Worm (Caenorhabditis elegans) whole organism, young adult: ENCODE results near the gene Y39A1A.17.
A peak's percentile ranks its signal among the peaks of the same experiment; 100 is the strongest.

ENCODE experiments used
- B0261.1 ChIP-seq: sonication (generic microtip); optimal IDR thresholded peaks from 2 replicates; lab custom pipeline; 2016; ENCODE audit warnings: mild to moderate bottlenecking, missing genetic modification characterization, moderate library complexity, missing compliant biosample characterization
- C17E4.6 ChIP-seq: fragments of 200-800 bp; sonication (Bioruptor generic); IDR thresholded peaks from 2 replicates; pipeline ENCODE4 v1.3.6; 2022; ENCODE audit warnings: missing genetic modification reagents, missing genetic modification characterization, missing compliant biosample characterization
- F22D6.2 ChIP-seq: sonication (generic microtip); optimal IDR thresholded peaks from 2 replicates; lab custom pipeline; 2016; ENCODE audit warnings: mild to moderate bottlenecking, missing genetic modification characterization, missing compliant biosample characterization
- F37B4.10 ChIP-seq: fragments of 200-800 bp; sonication (Bioruptor generic); IDR thresholded peaks from 2 replicates; pipeline ENCODE4 v1.3.6; 2022; ENCODE audit warnings: missing genetic modification characterization, missing compliant biosample characterization
- F39B2.1 ChIP-seq: fragments of 200-800 bp; sonication (Bioruptor generic); IDR thresholded peaks from 2 replicates; pipeline ENCODE4 v1.3.6; 2022; ENCODE audit warnings: missing genetic modification reagents, missing genetic modification characterization, missing compliant biosample characterization
- F49E8.2 ChIP-seq: sonication (generic microtip); optimal IDR thresholded peaks from 3 replicates; lab custom pipeline; 2017; ENCODE audit warnings: missing genetic modification characterization, mild to moderate bottlenecking, missing compliant biosample characterization, antibody characterized with exemption, moderate library complexity; ENCODE audit not compliant: insufficient read depth
- F52B5.7 ChIP-seq: sonication (generic microtip); optimal IDR thresholded peaks from 2 replicates; lab custom pipeline; 2016; ENCODE audit warnings: mild to moderate bottlenecking, missing genetic modification characterization, missing compliant biosample characterization
- T07F8.4 ChIP-seq: sonication (generic microtip); optimal IDR thresholded peaks from 2 replicates; lab custom pipeline; 2016; ENCODE audit warnings: mild to moderate bottlenecking, missing genetic modification characterization, moderate library complexity, missing compliant biosample characterization
- Y67H2A.10 ChIP-seq: fragments of 200-800 bp; sonication (Bioruptor generic); conservative IDR thresholded peaks from 2 replicates; pipeline ENCODE4 v1.3.6; 2022; ENCODE audit warnings: missing genetic modification reagents, missing genetic modification characterization, missing compliant biosample characterization
- Y79H2A.3 ChIP-seq: fragments of 200-800 bp; sonication (Bioruptor generic); conservative IDR thresholded peaks from 2 replicates; pipeline ENCODE4 v1.3.6; 2022; ENCODE audit warnings: missing genetic modification reagents, missing genetic modification characterization, missing compliant biosample characterization
- Y95B8A.8 ChIP-seq: fragments of 200-800 bp; sonication (Bioruptor generic); IDR thresholded peaks from 2 replicates; pipeline ENCODE4 v1.3.6; 2022; ENCODE audit warnings: missing genetic modification reagents, missing genetic modification characterization, missing compliant biosample characterization
- akir-1 ChIP-seq: fragments of 200-800 bp; sonication (Bioruptor generic); optimal IDR thresholded peaks from 2 replicates; lab custom pipeline; 2018; ENCODE audit warnings: mild to moderate bottlenecking, missing genetic modification characterization, moderate library complexity, missing compliant biosample characterization
- attf-3 ChIP-seq: fragments of 200-800 bp; sonication (Bioruptor generic); conservative IDR thresholded peaks from 2 replicates; pipeline ENCODE4 v1.3.6; 2022; ENCODE audit warnings: missing genetic modification reagents, missing genetic modification characterization, missing compliant biosample characterization
- ccch-3 ChIP-seq: fragments of 200-800 bp; sonication (Bioruptor generic); optimal IDR thresholded peaks from 2 replicates; lab custom pipeline; 2018; ENCODE audit warnings: mild to moderate bottlenecking, missing genetic modification characterization, missing compliant biosample characterization
- cebp-1 ChIP-seq, 2 experiments: fragments of 200-800 bp in 1 of 2; sonication (Bioruptor generic) in 1 of 2; sonication (generic microtip) in 1 of 2; IDR thresholded peaks in 1 of 2; optimal IDR thresholded peaks in 1 of 2; 2 replicates each; pipeline versions ENCODE4 v1.3.6 to Lab custom; 2017 to 2022; ENCODE audit warnings: missing compliant biosample characterization in 2 of 2, missing genetic modification characterization in 2 of 2, mild to moderate bottlenecking in 1 of 2, missing genetic modification reagents in 1 of 2, moderate library complexity in 1 of 2
- ceh-58 ChIP-seq: fragments of 200-800 bp; sonication (Bioruptor generic); IDR thresholded peaks from 2 replicates; pipeline ENCODE4 v1.3.6; 2022; ENCODE audit warnings: missing genetic modification characterization, missing compliant biosample characterization
- ceh-91 ChIP-seq: fragments of 200-800 bp; sonication (Bioruptor generic); IDR thresholded peaks from 2 replicates; pipeline ENCODE4 v1.3.6; 2022; ENCODE audit warnings: missing genetic modification reagents, missing genetic modification characterization, missing compliant biosample characterization
- die-1 ChIP-seq: sonication (generic microtip); optimal IDR thresholded peaks from 2 replicates; lab custom pipeline; 2016; ENCODE audit warnings: missing genotype, mild to moderate bottlenecking, missing genetic modification characterization, missing compliant biosample characterization
- dpl-1 ChIP-seq: fragments of 150-350 bp; optimal IDR thresholded peaks from 2 replicates; lab custom pipeline; 2014; ENCODE audit warnings: missing biosample characterization, missing genetic modification reagents, missing genetic modification characterization
- fkh-3 ChIP-seq: sonication (generic microtip); optimal IDR thresholded peaks from 2 replicates; lab custom pipeline; 2016; ENCODE audit warnings: mild to moderate bottlenecking, missing genetic modification characterization, missing compliant biosample characterization
- hsf-1 ChIP-seq: fragments of 200-800 bp; sonication (Bioruptor generic); IDR thresholded peaks from 2 replicates; pipeline ENCODE4 v1.3.6; 2022; ENCODE audit warnings: missing genetic modification reagents, missing genetic modification characterization, missing compliant biosample characterization
- let-526 ChIP-seq: fragments of 200-800 bp; sonication (Bioruptor generic); IDR thresholded peaks from 2 replicates; pipeline ENCODE4 v1.3.6; 2022; ENCODE audit warnings: missing genetic modification reagents, missing genetic modification characterization, missing compliant biosample characterization
- lin-35 ChIP-seq, 3 experiments: fragments of 150-350 bp in 2 of 3; sonication (generic microtip) in 1 of 3; optimal IDR thresholded peaks; 2 replicates each; lab custom pipeline; 2014 to 2018; ENCODE audit warnings: missing biosample characterization in 3 of 3, missing genetic modification characterization in 3 of 3, missing genetic modification reagents in 3 of 3
- lin-40 ChIP-seq: sonication (generic microtip); optimal IDR thresholded peaks from 2 replicates; lab custom pipeline; 2016; ENCODE audit warnings: missing genetic modification characterization, mild to moderate bottlenecking, missing compliant biosample characterization, missing genotype, missing genetic modification reagents
- lir-1 ChIP-seq: fragments of 200-800 bp; sonication (Bioruptor generic); conservative IDR thresholded peaks from 2 replicates; pipeline ENCODE4 v1.3.6; 2022; ENCODE audit warnings: missing genetic modification reagents, missing genetic modification characterization, missing compliant biosample characterization
- lsl-1 ChIP-seq: fragments of 200-800 bp; sonication (Bioruptor generic); optimal IDR thresholded peaks from 2 replicates; lab custom pipeline; 2018; ENCODE audit warnings: mild to moderate bottlenecking, missing genetic modification characterization, moderate library complexity, missing compliant biosample characterization
- madf-3 ChIP-seq: fragments of 200-800 bp; sonication (Bioruptor generic); IDR thresholded peaks from 2 replicates; pipeline ENCODE4 v1.3.6; 2022; ENCODE audit warnings: missing genetic modification reagents, missing genetic modification characterization, missing compliant biosample characterization
- madf-8 ChIP-seq: fragments of 200-800 bp; sonication (Bioruptor generic); conservative IDR thresholded peaks from 2 replicates; pipeline ENCODE4 v1.3.6; 2022; ENCODE audit warnings: missing genetic modification reagents, missing genetic modification characterization, missing compliant biosample characterization
- mcd-1 ChIP-seq: fragments of 200-800 bp; sonication (Bioruptor generic); IDR thresholded peaks from 2 replicates; pipeline ENCODE4 v1.3.6; 2022; ENCODE audit warnings: missing genetic modification reagents, missing genetic modification characterization, missing compliant biosample characterization
- mes-4 ChIP-seq: sonication (generic microtip); optimal IDR thresholded peaks from 2 replicates; lab custom pipeline; 2016; ENCODE audit warnings: missing genotype, missing genetic modification characterization, missing compliant biosample characterization
- mxl-1 ChIP-seq: sonication (generic microtip); optimal IDR thresholded peaks from 2 replicates; lab custom pipeline; 2016; ENCODE audit warnings: missing genetic modification characterization, missing compliant biosample characterization
- nfya-1 ChIP-seq: sonication (generic microtip); optimal IDR thresholded peaks from 2 replicates; lab custom pipeline; 2017; ENCODE audit warnings: antibody characterized with exemption, missing compliant biosample characterization, missing genetic modification characterization, borderline replicate concordance; ENCODE audit not compliant: insufficient read depth
- nhr-179 ChIP-seq: sonication (generic microtip); optimal IDR thresholded peaks from 2 replicates; lab custom pipeline; 2016; ENCODE audit warnings: mild to moderate bottlenecking, missing genetic modification characterization, missing compliant biosample characterization
- nhr-90 ChIP-seq: sonication (generic microtip); optimal IDR thresholded peaks from 2 replicates; lab custom pipeline; 2016; ENCODE audit warnings: missing genotype, mild to moderate bottlenecking, missing genetic modification characterization, missing compliant biosample characterization
- pbrm-1 ChIP-seq: fragments of 200-800 bp; sonication (Bioruptor generic); IDR thresholded peaks from 2 replicates; pipeline ENCODE4 v1.3.6; 2022; ENCODE audit warnings: missing genetic modification reagents, missing genetic modification characterization, missing compliant biosample characterization
- sdz-38 ChIP-seq: sonication (generic microtip); optimal IDR thresholded peaks from 2 replicates; lab custom pipeline; 2016; ENCODE audit warnings: missing genotype, missing genetic modification characterization, missing compliant biosample characterization
- sea-2 ChIP-seq: fragments of 200-800 bp; sonication (Bioruptor generic); IDR thresholded peaks from 2 replicates; pipeline ENCODE4 v1.3.6; 2022; ENCODE audit warnings: missing genetic modification characterization, missing compliant biosample characterization
- snpc-1.3 ChIP-seq: sonication (generic microtip); optimal IDR thresholded peaks from 2 replicates; lab custom pipeline; 2017; ENCODE audit warnings: missing genetic modification characterization, mild to moderate bottlenecking, missing compliant biosample characterization, antibody characterized with exemption, moderate library complexity, missing genotype, missing genetic modification reagents; ENCODE audit not compliant: insufficient read depth
- tbp1 ChIP-seq: fragments of 200-800 bp; sonication (Bioruptor generic); optimal IDR thresholded peaks from 2 replicates; lab custom pipeline; 2018; ENCODE audit warnings: mild to moderate bottlenecking, missing genetic modification characterization, missing compliant biosample characterization
- tbx-9 ChIP-seq: sonication (generic microtip); optimal IDR thresholded peaks from 2 replicates; lab custom pipeline; 2016; ENCODE audit warnings: borderline replicate concordance, missing genetic modification characterization, inconsistent platforms, missing compliant biosample characterization
- ztf-22 ChIP-seq: fragments of 200-800 bp; sonication (Bioruptor generic); optimal IDR thresholded peaks from 2 replicates; lab custom pipeline; 2018; ENCODE audit warnings: mild to moderate bottlenecking, missing genetic modification characterization, moderate library complexity, missing compliant biosample characterization
- ztf-25 ChIP-seq: fragments of 200-800 bp; sonication (Bioruptor generic); IDR thresholded peaks from 2 replicates; pipeline ENCODE4 v1.3.6; 2022; ENCODE audit warnings: missing genetic modification reagents, missing genetic modification characterization, missing compliant biosample characterization
- ztf-3 ChIP-seq: fragments of 200-800 bp; sonication (Bioruptor generic); optimal IDR thresholded peaks from 2 replicates; lab custom pipeline; 2018; ENCODE audit warnings: mild to moderate bottlenecking, missing genetic modification characterization, missing compliant biosample characterization
- ztf-6 ChIP-seq: fragments of 200-800 bp; sonication (Bioruptor generic); IDR thresholded peaks from 2 replicates; pipeline ENCODE4 v1.3.6; 2022; ENCODE audit warnings: missing genetic modification reagents, missing genetic modification characterization, missing compliant biosample characterization

Gene Y39A1A.17

ce11 chrIII:10649219-10649618, 41.7 kb downstream of the Y39A1A.17 start, which contains the start of gene emg-1:
Gene emg-1, plus strand, starts transcription at chrIII:10649519.
- no peak for TF ChIP-seq B0261.1 (tag; lab: Kevin White, UChicago)
- no peak for TF ChIP-seq nhr-90 (tag; lab: Kevin White, UChicago)
- TF ChIP-seq pbrm-1 (GFP tag; lab: Robert Waterston, UW) = no peak
- TF ChIP-seq sea-2 = no peak
- no peak for TF ChIP-seq ceh-58
- TF ChIP-seq ztf-3 (GFP tag; lab: Kevin White, UChicago) = no peak
- no peak for TF ChIP-seq C17E4.6 (GFP tag; lab: Robert Waterston, UW)
- TF ChIP-seq ceh-91 = no peak
- TF ChIP-seq F52B5.7 (tag; lab: Kevin White, UChicago) = no peak
- no peak for TF ChIP-seq hsf-1
- TF ChIP-seq nhr-179 (tag; lab: Kevin White, UChicago) = no peak

ce11 chrIII:10646094-10646493, 44.8 kb downstream of the Y39A1A.17 start, which contains the start of gene orc-4:
Gene orc-4, plus strand, starts transcription at chrIII:10646170.
- no peak for TF ChIP-seq attf-3 (GFP tag; lab: Robert Waterston, UW)
- TF ChIP-seq mes-4 = no peak
- 0 out of 2 replicates have a peak, but pooled peaks have one; percentile 33 for TF ChIP-seq Y95B8A.8 (GFP tag; lab: Robert Waterston, UW)
- no peak for TF ChIP-seq ztf-22 (GFP tag; lab: Kevin White, UChicago)
- peak; percentile 75 for TF ChIP-seq mcd-1 (GFP tag; lab: Robert Waterston, UW)
- TF ChIP-seq F49E8.2 = peak; percentile 11

- TF ChIP-seq ztf-22 (GFP tag; lab: Kevin White, UChicago) = no peak
- peak; percentile 58; the same call in 1 of the 2 replicates for TF ChIP-seq madf-8 (GFP tag; lab: Robert Waterston, UW)
- no peak for TF ChIP-seq nfya-1 (tag; lab: Kevin White, UChicago)
- no peak for TF ChIP-seq Y67H2A.10
- TF ChIP-seq C17E4.6 (GFP tag; lab: Robert Waterston, UW) = no peak
- TF ChIP-seq F22D6.2 (tag; lab: Kevin White, UChicago) = no peak
- TF ChIP-seq lir-1 (GFP tag; lab: Robert Waterston, UW) = no peak
- peak; percentile 74 for TF ChIP-seq dpl-1 (GFP tag; lab: Kevin White, UChicago)
- no peak for TF ChIP-seq T07F8.4 (tag; lab: Kevin White, UChicago)
- no peak for TF ChIP-seq Y79H2A.3 (GFP tag; lab: Robert Waterston, UW)
- no peak for TF ChIP-seq F39B2.1 (GFP tag; lab: Robert Waterston, UW)
- TF ChIP-seq madf-3 (GFP tag; lab: Robert Waterston, UW) = no peak
- no peak for TF ChIP-seq tbx-9
- peak in 2 of 3 experiments; percentile 20 to 48 for TF ChIP-seq lin-35 (GFP tag; optimal IDR thresholded peaks at IDR 0.05; lab: Kevin White, UChicago)
- no peak for TF ChIP-seq mxl-1 (tag; lab: Kevin White, UChicago)
- TF ChIP-seq tbp1 (GFP tag; lab: Kevin White, UChicago) = peak; percentile 35
- peak; percentile 90 for TF ChIP-seq lsl-1 (GFP tag; lab: Kevin White, UChicago)
- no peak for TF ChIP-seq ztf-3 (GFP tag; lab: Kevin White, UChicago)
- TF ChIP-seq fkh-3 = no peak
- no peak for TF ChIP-seq sdz-38 (tag; lab: Kevin White, UChicago)
- no peak for TF ChIP-seq akir-1 (GFP tag; lab: Kevin White, UChicago)
- no peak for TF ChIP-seq ccch-3 (GFP tag; lab: Kevin White, UChicago)
- no peak for TF ChIP-seq F37B4.10
- no peak for TF ChIP-seq cebp-1 (GFP tag; IDR thresholded peaks at IDR 0.05; lab: Robert Waterston, UW)
- no peak for TF ChIP-seq cebp-1 (tag; optimal IDR thresholded peaks at IDR 0.05; lab: Kevin White, UChicago)
- TF ChIP-seq mes-4 = no peak
- TF ChIP-seq let-526 (GFP tag; lab: Robert Waterston, UW) = no peak
- TF ChIP-seq ztf-6 = no peak
- TF ChIP-seq ztf-25 (GFP tag; lab: Robert Waterston, UW) = no peak
- 0 out of 2 replicates have a peak, but pooled peaks have one; percentile 41 for TF ChIP-seq mcd-1 (GFP tag; lab: Robert Waterston, UW)
- TF ChIP-seq snpc-1.3 = peak; percentile 57
- TF ChIP-seq hsf-1 = no peak
- no peak for TF ChIP-seq die-1 (tag; lab: Kevin White, UChicago)
- no peak for TF ChIP-seq lin-40 (tag; lab: Kevin White, UChicago)
These were observed 48.1 kb downstream of the Y39A1A.17 start, which contains the start of the genes dhs-11 and orc-1 for ce11 chrIII:10642781-10643180. Gene dhs-11, minus strand, starts transcription at chrIII:10642865. Gene orc-1, plus strand, starts transcription at chrIII:10643129.
